Fruit fly (Drosophila melanogaster) Kc167 (cell line): ENCODE data around the gene CG10365.

Experiments
- Sin3A ChIP-seq: fragments of >200 bp; optimal IDR thresholded peaks from 2 replicates; lab custom pipeline; 2018; ENCODE audit warnings: missing external identifiers
- h ChIP-seq: fragments of >200 bp; optimal IDR thresholded peaks from 3 replicates; lab custom pipeline; 2018; ENCODE audit warnings: missing external identifiers
- insv ChIP-seq: fragments of >200 bp; optimal IDR thresholded peaks from 3 replicates; lab custom pipeline; 2018; ENCODE audit warnings: missing external identifiers
- psq ChIP-seq: fragments of >200 bp; optimal IDR thresholded peaks from 2 replicates; lab custom pipeline; 2017; ENCODE audit warnings: missing external identifiers
- ttk ChIP-seq: sonication (Bioruptor generic); optimal IDR thresholded peaks from 2 replicates; lab custom pipeline; 2017; ENCODE audit warnings: missing external identifiers

- no peak for TF ChIP-seq h (lab: Kevin White, UChicago)
- no peak for TF ChIP-seq ttk (lab: Kevin White, UChicago)
- TF ChIP-seq insv (lab: Kevin White, UChicago), result no peak
- no peak for TF ChIP-seq Sin3A (lab: Kevin White, UChicago)
- no peak for TF ChIP-seq psq (lab: Kevin White, UChicago)
Measured at dm6 chr3R:23714852-23715251, 8.3 kb upstream of the CG10365 start.
